Fruit fly (Drosophila melanogaster) whole organism, embryonic: Measurements from ENCODE around the gene CG8560.

Source experiments
- CG11456 ChIP-seq: fragments of 200-800 bp; sonication (Bioruptor generic); IDR thresholded peaks from 3 replicates; pipeline ENCODE4 v1.3.6; 2022; ENCODE audit warnings: missing biosample characterization, missing genetic modification characterization
- CG11504 ChIP-seq: fragments of 200-800 bp; sonication (Bioruptor generic); optimal IDR thresholded peaks from 3 replicates; lab custom pipeline; 2019; ENCODE audit warnings: missing biosample characterization, mild to moderate bottlenecking, missing genetic modification characterization, moderate library complexity
- CG11695 ChIP-seq: fragments of 200-800 bp; sonication (Bioruptor generic); IDR thresholded peaks from 3 replicates; pipeline ENCODE4 v1.3.6; 2022; ENCODE audit warnings: missing biosample characterization, missing genetic modification characterization
- CG12744 ChIP-seq: fragments of 200-800 bp; sonication (Bioruptor generic); optimal IDR thresholded peaks from 2 replicates; lab custom pipeline; 2016; ENCODE audit warnings: missing biosample characterization, missing genetic modification characterization
- CG13123 ChIP-seq: fragments of 200-800 bp; sonication (Bioruptor generic); optimal IDR thresholded peaks from 2 replicates; lab custom pipeline; 2016; ENCODE audit warnings: missing biosample characterization, missing genetic modification characterization
- CG14965 ChIP-seq: fragments of 200-800 bp; sonication (Bioruptor generic); optimal IDR thresholded peaks from 2 replicates; lab custom pipeline; 2016; ENCODE audit warnings: missing biosample characterization, missing genetic modification characterization, borderline replicate concordance
- CG15696 ChIP-seq: fragments of 200-800 bp; sonication (Bioruptor generic); optimal IDR thresholded peaks from 2 replicates; lab custom pipeline; 2019; ENCODE audit warnings: missing biosample characterization, mild to moderate bottlenecking, missing genetic modification characterization, moderate library complexity
- CG17568 ChIP-seq: fragments of 200-800 bp; sonication (Bioruptor generic); optimal IDR thresholded peaks from 2 replicates; lab custom pipeline; 2018; ENCODE audit warnings: missing biosample characterization, mild to moderate bottlenecking, missing genetic modification characterization, moderate library complexity
- CG17829 ChIP-seq: fragments of 200-800 bp; optimal IDR thresholded peaks from 2 replicates; lab custom pipeline; 2019; ENCODE audit warnings: missing biosample characterization, mild to moderate bottlenecking, missing genetic modification characterization, moderate library complexity
- CG2120 ChIP-seq: fragments of 200-800 bp; sonication (Bioruptor generic); optimal IDR thresholded peaks from 3 replicates; lab custom pipeline; 2016; ENCODE audit warnings: missing biosample characterization, missing genetic modification characterization
- CG3065 ChIP-seq: fragments of 200-800 bp; sonication (Bioruptor generic); optimal IDR thresholded peaks from 2 replicates; lab custom pipeline; 2016; ENCODE audit warnings: missing biosample characterization, missing genetic modification characterization
- CG34224 ChIP-seq: fragments of 200-800 bp; sonication (Bioruptor generic); IDR thresholded peaks from 3 replicates; pipeline ENCODE4 v1.3.6; 2022; ENCODE audit warnings: missing biosample characterization, missing genetic modification characterization; ENCODE audit not compliant: partially characterized antibody
- CG34422 ChIP-seq: fragments of 200-800 bp; sonication (Bioruptor generic); IDR thresholded peaks from 3 replicates; pipeline ENCODE4 v1.3.6; 2022; ENCODE audit warnings: missing biosample characterization, missing genetic modification characterization
- CG4707 ChIP-seq: fragments of 200-800 bp; sonication (Bioruptor generic); optimal IDR thresholded peaks from 2 replicates; lab custom pipeline; 2018; ENCODE audit warnings: missing biosample characterization, mild to moderate bottlenecking, missing genetic modification characterization, moderate library complexity
- CG7963 ChIP-seq: fragments of 200-800 bp; sonication (Bioruptor generic); IDR thresholded peaks from 3 replicates; pipeline ENCODE4 v1.3.6; 2022; ENCODE audit warnings: missing biosample characterization, missing genetic modification characterization; ENCODE audit not compliant: partially characterized antibody
- CG9797 ChIP-seq: fragments of 200-800 bp; sonication (Bioruptor generic); optimal IDR thresholded peaks from 3 replicates; lab custom pipeline; 2018; ENCODE audit warnings: missing biosample characterization, mild to moderate bottlenecking, missing genetic modification characterization
- Dp ChIP-seq: fragments of 200-800 bp; sonication (Bioruptor generic); optimal IDR thresholded peaks from 2 replicates; lab custom pipeline; 2018; ENCODE audit warnings: missing biosample characterization, mild to moderate bottlenecking, missing genetic modification characterization, moderate library complexity
- Ets65A ChIP-seq: fragments of 200-800 bp; sonication (Bioruptor generic); peaks from one replicate; lab custom pipeline; 2016; ENCODE audit warnings: missing biosample characterization, missing genetic modification characterization
- HLH4C ChIP-seq: fragments of 200-800 bp; sonication (Bioruptor generic); IDR thresholded peaks from 3 replicates; pipeline ENCODE4 v1.3.6; 2022; ENCODE audit warnings: missing biosample characterization, missing genetic modification characterization; ENCODE audit not compliant: partially characterized antibody
- Hr51 ChIP-seq, 2 experiments: fragments of 200-800 bp; sonication (Bioruptor generic); optimal IDR thresholded peaks; 2 replicates in 1 of 2; 3 replicates in 1 of 2; lab custom pipeline; 2016 to 2018; ENCODE audit warnings: missing biosample characterization in 2 of 2, missing genetic modification characterization in 2 of 2, mild to moderate bottlenecking in 1 of 2, moderate library complexity in 1 of 2
- Meics ChIP-seq: fragments of 200-800 bp; sonication (Bioruptor generic); optimal IDR thresholded peaks from 2 replicates; lab custom pipeline; 2017; ENCODE audit warnings: missing biosample characterization, mild to moderate bottlenecking, missing genetic modification characterization
- Myb ChIP-seq: fragments of 200-800 bp; sonication (Bioruptor generic); optimal IDR thresholded peaks from 2 replicates; lab custom pipeline; 2016; ENCODE audit warnings: missing biosample characterization, missing genetic modification characterization
- Scr ChIP-seq: fragments of 200-800 bp; sonication (Bioruptor generic); IDR thresholded peaks from 2 replicates; pipeline ENCODE4 v1.3.6; 2022; ENCODE audit warnings: missing biosample characterization, missing genetic modification characterization; ENCODE audit not compliant: partially characterized antibody
- Sox102F ChIP-seq: fragments of 200-800 bp; sonication (Bioruptor generic); optimal IDR thresholded peaks from 2 replicates; lab custom pipeline; 2018; ENCODE audit warnings: missing biosample characterization, mild to moderate bottlenecking, missing genetic modification characterization, moderate library complexity
- Sry-β ChIP-seq: fragments of 200-800 bp; sonication (Bioruptor generic); optimal IDR thresholded peaks from 2 replicates; lab custom pipeline; 2018; ENCODE audit warnings: missing biosample characterization, mild to moderate bottlenecking, missing genetic modification characterization, moderate library complexity
- Tbp ChIP-seq: fragments of >200 bp; optimal IDR thresholded peaks from 2 replicates; lab custom pipeline; 2018; ENCODE audit warnings: missing biosample characterization, missing genetic modification characterization
- YL-1 ChIP-seq: fragments of 200-800 bp; sonication (Bioruptor generic); optimal IDR thresholded peaks from 3 replicates; lab custom pipeline; 2017; ENCODE audit warnings: missing biosample characterization, mild to moderate bottlenecking, missing genetic modification characterization
- az2 ChIP-seq: fragments of 200-800 bp; sonication (Bioruptor generic); optimal IDR thresholded peaks from 3 replicates; lab custom pipeline; 2016; ENCODE audit warnings: missing biosample characterization, missing genetic modification characterization
- chn ChIP-seq: fragments of 200-800 bp; sonication (Bioruptor generic); optimal IDR thresholded peaks from 2 replicates; lab custom pipeline; 2016; ENCODE audit warnings: missing biosample characterization, missing genetic modification characterization
- crol ChIP-seq: fragments of 200-800 bp; sonication (Bioruptor generic); IDR thresholded peaks from 2 replicates; pipeline ENCODE4 v1.3.6; 2022; ENCODE audit warnings: missing biosample characterization, missing genetic modification characterization
- en ChIP-seq: fragments of 200-800 bp; sonication (Bioruptor generic); optimal IDR thresholded peaks from 2 replicates; lab custom pipeline; 2016; ENCODE audit warnings: missing biosample characterization, missing genetic modification characterization
- esg ChIP-seq: fragments of 200-800 bp; sonication (Bioruptor generic); conservative IDR thresholded peaks from 2 replicates; pipeline ENCODE4 v1.3.6; 2022; ENCODE audit warnings: missing biosample characterization, missing genetic modification characterization
- gce ChIP-seq: fragments of 200-800 bp; sonication (Bioruptor generic); IDR thresholded peaks from 3 replicates; pipeline ENCODE4 v1.3.6; 2022; ENCODE audit warnings: missing biosample characterization, missing genetic modification characterization
- gem ChIP-seq: fragments of 200-800 bp; sonication (Bioruptor generic); optimal IDR thresholded peaks from 2 replicates; lab custom pipeline; 2019; ENCODE audit warnings: missing biosample characterization, mild to moderate bottlenecking, missing genetic modification characterization, moderate library complexity
- gsb ChIP-seq: fragments of 200-800 bp; sonication (Bioruptor generic); IDR thresholded peaks from 2 replicates; pipeline ENCODE4 v1.3.6; 2022; ENCODE audit warnings: missing biosample characterization, missing genetic modification characterization
- gt ChIP-seq: fragments of 200-800 bp; sonication (Bioruptor generic); IDR thresholded peaks from 2 replicates; pipeline ENCODE4 v1.3.6; 2022; ENCODE audit warnings: missing biosample characterization, missing genetic modification characterization
- lbe ChIP-seq: fragments of 200-800 bp; sonication (Bioruptor generic); optimal IDR thresholded peaks from 2 replicates; lab custom pipeline; 2016; ENCODE audit warnings: missing biosample characterization, mild to moderate bottlenecking, missing genetic modification characterization
- mld ChIP-seq: fragments of 200-800 bp; sonication (Bioruptor generic); IDR thresholded peaks from 3 replicates; pipeline ENCODE4 v1.3.6; 2022; ENCODE audit warnings: missing biosample characterization, missing genetic modification characterization; ENCODE audit not compliant: partially characterized antibody
- nmo ChIP-seq: fragments of 200-800 bp; sonication (Bioruptor generic); optimal IDR thresholded peaks from 2 replicates; lab custom pipeline; 2018; ENCODE audit warnings: missing biosample characterization, mild to moderate bottlenecking, missing genetic modification characterization, moderate library complexity
- prd ChIP-seq, 3 experiments: fragments of >200 bp in 2 of 3; fragments of 200-800 bp in 1 of 3; sonication (Bioruptor generic) in 1 of 3; optimal IDR thresholded peaks in 2 of 3; IDR thresholded peaks in 1 of 3; 2 replicates in 2 of 3; 3 replicates in 1 of 3; pipeline versions ENCODE4 v1.3.6 to Lab custom; 2017 to 2022; ENCODE audit warnings: missing biosample characterization in 1 of 3, missing genetic modification characterization in 1 of 3
- ranshi ChIP-seq: fragments of 200-800 bp; sonication (Bioruptor generic); IDR thresholded peaks from 2 replicates; pipeline ENCODE4 v1.3.6; 2022; ENCODE audit warnings: missing biosample characterization, missing genetic modification characterization
- scrt ChIP-seq: fragments of 200-800 bp; sonication (Bioruptor generic); optimal IDR thresholded peaks from 2 replicates; lab custom pipeline; 2018; ENCODE audit warnings: missing biosample characterization, mild to moderate bottlenecking, missing genetic modification characterization, moderate library complexity
- sens ChIP-seq: fragments of 200-800 bp; sonication (Bioruptor generic); peaks from one replicate; lab custom pipeline; 2016; ENCODE audit warnings: missing biosample characterization, missing genetic modification characterization
- sisA ChIP-seq: fragments of 200-800 bp; sonication (Bioruptor generic); IDR thresholded peaks from 2 replicates; pipeline ENCODE4 v1.3.6; 2022; ENCODE audit warnings: missing biosample characterization, missing genetic modification characterization
- sr ChIP-seq: fragments of 200-800 bp; sonication (Bioruptor generic); IDR thresholded peaks from 3 replicates; pipeline ENCODE4 v1.3.6; 2022; ENCODE audit warnings: missing biosample characterization, missing genetic modification characterization
- sug ChIP-seq: fragments of 200-800 bp; optimal IDR thresholded peaks from 2 replicates; lab custom pipeline; 2019; ENCODE audit warnings: missing biosample characterization, mild to moderate bottlenecking, missing genetic modification characterization, moderate library complexity
- tna ChIP-seq: fragments of 200-800 bp; sonication (Bioruptor generic); IDR thresholded peaks from 2 replicates; pipeline ENCODE4 v1.3.6; 2022; ENCODE audit warnings: missing biosample characterization, missing genetic modification characterization; ENCODE audit not compliant: partially characterized antibody
- trem ChIP-seq: fragments of 200-800 bp; optimal IDR thresholded peaks from 3 replicates; lab custom pipeline; 2019; ENCODE audit warnings: missing biosample characterization, mild to moderate bottlenecking, missing genetic modification characterization, moderate library complexity
- twi ChIP-seq: fragments of 200-800 bp; optimal IDR thresholded peaks from 2 replicates; lab custom pipeline; 2019; ENCODE audit warnings: missing biosample characterization, mild to moderate bottlenecking, missing genetic modification characterization, moderate library complexity
- tx ChIP-seq: fragments of 200-800 bp; sonication (Bioruptor generic); optimal IDR thresholded peaks from 2 replicates; lab custom pipeline; 2016; ENCODE audit warnings: missing biosample characterization, missing genetic modification characterization

CG8560 gene

DNA sequence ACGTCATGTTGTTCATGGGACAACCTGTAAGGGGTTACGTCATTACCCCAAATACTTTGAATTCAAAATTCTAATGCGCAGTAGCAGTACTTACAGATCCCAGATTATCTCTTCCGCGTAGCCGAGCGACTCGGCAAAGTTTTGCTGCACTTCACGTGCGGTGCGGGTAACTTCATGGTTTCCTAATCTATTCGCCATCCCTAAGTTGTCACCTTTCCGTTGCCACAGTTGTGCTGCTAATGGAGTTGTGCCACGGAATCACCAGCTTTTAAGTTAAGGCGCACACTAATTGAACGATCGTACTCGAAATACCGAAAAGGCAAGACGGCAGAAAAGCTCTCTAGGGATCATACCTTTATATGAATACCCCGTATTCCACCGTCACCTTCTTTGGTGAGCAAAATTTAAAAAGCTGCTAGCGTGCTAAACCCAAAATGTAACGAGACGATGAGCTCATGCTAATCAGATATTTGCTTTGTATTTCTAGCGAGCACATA is 44.1 kb downstream of the CG8560 start, which contains the start of gene pst (continued):
- no peak for TF ChIP-seq gem
- no peak for TF ChIP-seq sisA (GFP tag; lab: Robert Waterston, UW)
- TF ChIP-seq CG11695 (GFP tag; lab: Robert Waterston, UW) = 0 out of 3 replicates have a peak, but pooled peaks have one; percentile 29
- no peak for TF ChIP-seq esg (GFP tag; lab: Robert Waterston, UW)
- TF ChIP-seq CG4707 (GFP tag; lab: Kevin White, UChicago) = no peak
- peak; percentile 34 for TF ChIP-seq sug (tag; lab: Kevin White, UChicago)
- no peak for TF ChIP-seq CG7963 (GFP tag; lab: Robert Waterston, UW)
- no peak for TF ChIP-seq chn (GFP tag; lab: Kevin White, UChicago)
- TF ChIP-seq twi = no peak
- no peak for TF ChIP-seq Hr51 (GFP tag; optimal IDR thresholded peaks at IDR 0.05; lab: Kevin White, UChicago)
- TF ChIP-seq sens (GFP tag; lab: Kevin White, UChicago) = peak; percentile 31
- TF ChIP-seq nmo (GFP tag; lab: Kevin White, UChicago) = no peak
- no peak for TF ChIP-seq gsb (GFP tag; lab: Robert Waterston, UW)
- TF ChIP-seq Meics (GFP tag; lab: Kevin White, UChicago) = no peak
- no peak for TF ChIP-seq CG34224 (GFP tag; lab: Robert Waterston, UW)
- TF ChIP-seq trem = no peak
- peak; percentile 44 for TF ChIP-seq Dp
- TF ChIP-seq tna (GFP tag; lab: Robert Waterston, UW) = peak; percentile 25
- peak; percentile 60; the same call in 1 of the 3 replicates for TF ChIP-seq CG11456 (GFP tag; lab: Robert Waterston, UW)
- no peak for TF ChIP-seq CG15696 (tag; lab: Kevin White, UChicago)
- no peak for TF ChIP-seq Scr (GFP tag; lab: Robert Waterston, UW)
- TF ChIP-seq CG13123 (GFP tag; lab: Kevin White, UChicago) = no peak
- 0 out of 3 replicates have a peak, but pooled peaks have one; percentile 35 for TF ChIP-seq mld
- no peak for TF ChIP-seq gt (GFP tag; lab: Robert Waterston, UW)
- TF ChIP-seq CG12744 (GFP tag; lab: Kevin White, UChicago) = peak; percentile 2
- no peak for TF ChIP-seq sr
- no peak for TF ChIP-seq YL-1
- no peak for TF ChIP-seq Ets65A (GFP tag; lab: Kevin White, UChicago)
- no peak for TF ChIP-seq az2 (GFP tag; lab: Kevin White, UChicago)
- no peak; the same call in 2 of the 3 replicates for TF ChIP-seq gce (GFP tag; lab: Robert Waterston, UW)
- no peak for TF ChIP-seq Sry-β (GFP tag; lab: Kevin White, UChicago)
- no peak for TF ChIP-seq CG34422
- TF ChIP-seq prd (optimal IDR thresholded peaks at IDR 0.05; lab: Kevin White, UChicago) = no peak
- no peak for TF ChIP-seq prd (GFP tag; IDR thresholded peaks at IDR 0.05; lab: Robert Waterston, UW)
- TF ChIP-seq CG14965 = no peak
- TF ChIP-seq Sox102F (GFP tag; lab: Kevin White, UChicago) = no peak
- peak; percentile 62 for TF ChIP-seq CG17568
- TF ChIP-seq scrt (GFP tag; lab: Kevin White, UChicago) = no peak
- TF ChIP-seq crol = no peak
- TF ChIP-seq CG9797 = no peak
- TF ChIP-seq CG3065 = no peak
- TF ChIP-seq ranshi (GFP tag; lab: Robert Waterston, UW) = peak; percentile 11; the same call in 1 of the 2 replicates
- TF ChIP-seq CG2120 (GFP tag; lab: Kevin White, UChicago) = no peak
- no peak for TF ChIP-seq Tbp (GFP tag; lab: Kevin White, UChicago)
- no peak for TF ChIP-seq tx
- no peak for TF ChIP-seq en (GFP tag; lab: Kevin White, UChicago)
- no peak for TF ChIP-seq CG17829 (tag; lab: Kevin White, UChicago)
- no peak for TF ChIP-seq CG11504
- no peak for TF ChIP-seq lbe
- TF ChIP-seq Myb (GFP tag; lab: Kevin White, UChicago) = no peak
- TF ChIP-seq HLH4C (GFP tag; lab: Robert Waterston, UW) = no peak
